Worm (Caenorhabditis elegans) whole organism, early embryonic: ENCODE measurements around the gene str-111.

Experiments
- ama-1 ChIP-seq: fragments of 150-350 bp; optimal IDR thresholded peaks from 2 replicates; lab custom pipeline; 2014
- ets-7 ChIP-seq: sonication (generic microtip); optimal IDR thresholded peaks from 2 replicates; lab custom pipeline; 2016; ENCODE audit warnings: missing genotype, missing genetic modification characterization, missing compliant biosample characterization
- flt-1 ChIP-seq: fragments of 200-800 bp; sonication (Bioruptor generic); IDR thresholded peaks from 2 replicates; pipeline ENCODE4 v1.3.6; 2022; ENCODE audit warnings: missing genetic modification characterization, missing compliant biosample characterization
- hmg-4 ChIP-seq: fragments of 200-800 bp; sonication (Bioruptor generic); optimal IDR thresholded peaks from 2 replicates; lab custom pipeline; 2018; ENCODE audit warnings: mild to moderate bottlenecking, missing genetic modification characterization, missing compliant biosample characterization

DNA sequence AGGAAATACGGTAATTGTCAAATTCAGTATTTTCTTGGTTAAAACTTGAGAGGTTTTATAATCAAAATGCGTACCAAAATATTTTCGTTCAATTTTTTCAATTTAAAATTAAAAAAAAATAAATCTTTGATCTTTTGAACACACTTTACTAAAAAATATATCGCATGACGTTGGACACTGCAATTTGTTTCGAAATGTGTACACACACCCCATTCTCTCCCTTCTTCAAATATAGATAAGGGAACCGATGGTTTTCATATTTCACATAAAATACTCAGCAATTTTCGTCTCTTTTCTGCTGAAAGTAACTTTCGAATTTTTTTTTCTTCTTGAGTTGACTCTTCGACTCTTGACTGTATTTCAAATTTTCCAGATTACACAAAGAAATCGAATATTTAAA is 47.5 kb downstream of the str-111 start:
- no peak for TF ChIP-seq hmg-4 (GFP tag; lab: Kevin White, UChicago)
- TF ChIP-seq flt-1 = no peak
- no peak for TF ChIP-seq ama-1 (lab: Kevin White, UChicago)
- no peak for TF ChIP-seq ets-7 (tag; lab: Kevin White, UChicago)
